Worm (Caenorhabditis elegans) whole organism, L4/young adult: Measurements from ENCODE around the gene C18B10.6.

Experiments
- dao-5 ChIP-seq: sonication (generic microtip); optimal IDR thresholded peaks from 2 replicates; lab custom pipeline; 2016; ENCODE audit warnings: missing genotype, missing genetic modification characterization, moderate library complexity, missing compliant biosample characterization
- him-1 ChIP-seq: sonication (generic microtip); optimal IDR thresholded peaks from 2 replicates; lab custom pipeline; 2016; ENCODE audit warnings: missing genotype, missing genetic modification reagents, missing genetic modification characterization, missing compliant biosample characterization

DNA sequence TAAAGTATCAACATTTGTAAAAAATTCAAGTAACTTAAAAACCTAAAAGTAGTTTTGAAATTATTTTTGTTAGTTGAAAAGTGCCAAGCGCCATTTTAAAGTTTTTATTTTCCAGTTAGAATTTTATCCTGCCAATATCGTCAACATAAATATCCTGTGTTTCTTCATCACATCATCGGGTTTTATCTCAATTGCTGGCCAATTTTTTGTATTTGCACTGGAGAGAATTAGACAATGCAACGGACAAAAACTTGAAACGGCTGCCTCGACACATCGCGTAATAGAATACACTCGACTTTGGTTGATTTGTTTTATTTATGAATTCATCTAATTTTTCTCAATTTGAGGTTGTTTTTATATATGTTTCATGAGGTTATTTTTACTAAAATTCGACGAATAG, 25.8 kb downstream of the C18B10.6 start, which contains the start of gene F25E5.2:
- TF ChIP-seq him-1 (tag; lab: Kevin White, UChicago), result no peak
- TF ChIP-seq dao-5 (tag; lab: Kevin White, UChicago), result no peak
